ENCODE assay signal across 1 fruit fly cellular context in genomic region chr3L:6498602-6499001, dm6.
TF ChIP-seq lines count a peak whose summit lies in the region.

No protein-coding gene starts in this region.

TF ChIP-seq in whole organism, embryonic, 481 proteins besides CTCF, POLR2A, EP300 and RAD21 (continued from another document):
- TF ChIP-seq CG14710 (tag; optimal IDR thresholded peaks at IDR 0.05; lab: Kevin White, UChicago) (peak; percentile 27), chif (GFP tag; optimal IDR thresholded peaks at IDR 0.05; lab: Kevin White, UChicago) (peak in 1 of 2 experiments; percentile 27), Side (GFP tag; optimal IDR thresholded peaks at IDR 0.05; lab: Kevin White, UChicago) (no peak), CG2712 (tag; optimal IDR thresholded peaks at IDR 0.05; lab: Kevin White, UChicago) (peak; percentile 10)
TF ChIP-seq in whole organism, embryonic: peak in this region for 25.
